Worm (Caenorhabditis elegans): Measurements from ENCODE around the gene cyn-4.

cyn-4 gene

ce11 chrII:10868670-10869246, 3.7 kb downstream of the cyn-4 start, which contains the start of the genes gmps-1 and cap-2 (continued):
- peak; percentile 57 for TF ChIP-seq dmd-4 (tag; optimal IDR thresholded peaks at IDR 0.05)
- peak; percentile 78 for TF ChIP-seq ZK546.5 (tag; optimal IDR thresholded peaks at IDR 0.05)
- TF ChIP-seq Y55F3AM.14 (GFP tag; optimal IDR thresholded peaks at IDR 0.05), result peak; percentile 71
- no peak for TF ChIP-seq nhr-11 (tag; optimal IDR thresholded peaks at IDR 0.05)
- TF ChIP-seq unc-62 (GFP tag; optimal IDR thresholded peaks at IDR 0.05), result peak; percentile 87
- TF ChIP-seq nhr-129 (tag; optimal IDR thresholded peaks at IDR 0.05), result peak; percentile 87
- peak; percentile 73 for TF ChIP-seq zag-1 (tag; optimal IDR thresholded peaks at IDR 0.05)
- TF ChIP-seq skn-1 (tag; optimal IDR thresholded peaks at IDR 0.05), result no peak
- TF ChIP-seq lin-13 (GFP tag; optimal IDR thresholded peaks at IDR 0.05), result peak; percentile 96
- TF ChIP-seq nhr-77 (tag; optimal IDR thresholded peaks at IDR 0.05), result peak; percentile 65
- peak; percentile 97 for TF ChIP-seq F13H6.1 (tag; optimal IDR thresholded peaks at IDR 0.05)

DNA sequence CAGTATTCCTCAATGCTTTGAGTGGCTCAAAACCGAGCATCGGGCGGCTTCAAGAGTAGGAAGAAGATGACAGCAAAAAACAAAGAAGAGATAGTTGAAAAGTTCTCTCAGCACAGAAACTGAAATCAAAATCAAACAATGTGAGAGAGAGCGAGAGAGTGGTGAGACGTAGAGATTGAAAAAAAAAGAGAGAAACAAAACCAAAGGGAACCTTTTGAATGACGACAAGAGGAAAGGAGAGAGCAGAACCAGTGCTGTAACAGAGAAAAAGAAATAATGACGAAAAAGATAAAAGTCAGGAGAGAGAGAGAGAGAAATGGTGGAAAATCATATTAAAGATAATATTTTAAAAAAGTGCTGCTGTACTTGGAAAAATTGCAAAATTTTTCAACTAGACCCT, 5.2 kb downstream of the cyn-4 start:
- TF ChIP-seq lsy-2 (tag; optimal IDR thresholded peaks at IDR 0.05) (peak in 1 of 2 experiments; percentile 73), nhr-12 (tag; optimal IDR thresholded peaks at IDR 0.05) (no peak), R02D3.7 (tag; optimal IDR thresholded peaks at IDR 0.05) (no peak), elt-3 (tag; optimal IDR thresholded peaks at IDR 0.05) (no peak), snpc-4 (tag; optimal IDR thresholded peaks at IDR 0.05) (no peak), ceh-16 (tag; optimal IDR thresholded peaks at IDR 0.05) (no peak), ztf-11 (tag; optimal IDR thresholded peaks at IDR 0.05) (no peak), aly-2 (tag; optimal IDR thresholded peaks at IDR 0.05) (no peak), unc-55 (GFP tag; optimal IDR thresholded peaks at IDR 0.05) (peak; percentile 30), sma-3 (GFP tag; optimal IDR thresholded peaks at IDR 0.05) (no peak), lin-13 (GFP tag; optimal IDR thresholded peaks at IDR 0.05) (no peak), nhr-10 (tag; optimal IDR thresholded peaks at IDR 0.05) (no peak), zag-1 (tag; optimal IDR thresholded peaks at IDR 0.05) (no peak), nhr-23 (tag; optimal IDR thresholded peaks at IDR 0.05) (no peak), nhr-237 (tag; optimal IDR thresholded peaks at IDR 0.05) (no peak), fos-1 (tag; optimal IDR thresholded peaks at IDR 0.05) (peak; percentile 54), alr-1 (tag; optimal IDR thresholded peaks at IDR 0.05) (no peak), sma-9 (GFP tag; optimal IDR thresholded peaks at IDR 0.05) (peak; percentile 29), sma-9 (tag; optimal IDR thresholded peaks at IDR 0.05) (no peak), skn-1 (tag; optimal IDR thresholded peaks at IDR 0.05) (no peak), F13H6.1 (tag; optimal IDR thresholded peaks at IDR 0.05) (peak; percentile 59), nhr-129 (tag; optimal IDR thresholded peaks at IDR 0.05) (peak; percentile 42), crh-2 (tag; optimal IDR thresholded peaks at IDR 0.05) (peak; percentile 69), C34F6.9 (tag; optimal IDR thresholded peaks at IDR 0.05) (peak; percentile 42), unc-62 (GFP tag; optimal IDR thresholded peaks at IDR 0.05) (no peak), lin-11 (tag; optimal IDR thresholded peaks at IDR 0.05) (no peak), Y55F3AM.14 (GFP tag; optimal IDR thresholded peaks at IDR 0.05) (no peak), nhr-11 (tag; optimal IDR thresholded peaks at IDR 0.05) (no peak), lin-39 (tag; optimal IDR thresholded peaks at IDR 0.05) (no peak), gmeb-1 (tag; optimal IDR thresholded peaks at IDR 0.05) (peak; percentile 30), mbf-1 (tag; optimal IDR thresholded peaks at IDR 0.05) (no peak), dmd-4 (tag; optimal IDR thresholded peaks at IDR 0.05) (no peak), peb-1 (tag; optimal IDR thresholded peaks at IDR 0.05) (no peak), sem-4 (tag; optimal IDR thresholded peaks at IDR 0.05) (no peak), ama-1 (optimal IDR thresholded peaks at IDR 0.05) (no peak), nhr-77 (tag; optimal IDR thresholded peaks at IDR 0.05) (no peak), nhr-21 (tag; optimal IDR thresholded peaks at IDR 0.05) (no peak), ztf-4 (tag; optimal IDR thresholded peaks at IDR 0.05) (no peak), elt-1 (tag; optimal IDR thresholded peaks at IDR 0.05) (no peak), mdl-1 (tag; optimal IDR thresholded peaks at IDR 0.05) (no peak), mab-5 (tag; optimal IDR thresholded peaks at IDR 0.05) (no peak)
